Worm (Caenorhabditis elegans): ENCODE results near the gene T19D7.5.

- no peak for TF ChIP-seq pha-4 (tag; optimal IDR thresholded peaks at IDR 0.05)
- no peak for TF ChIP-seq sdc-2 (tag; optimal IDR thresholded peaks at IDR 0.05)
- no peak for TF ChIP-seq ceh-22 (tag; optimal IDR thresholded peaks at IDR 0.05)
- TF ChIP-seq pqm-1 (tag; optimal IDR thresholded peaks at IDR 0.05) = no peak
Observed at ce11 chrX:681413-681812, 15.4 kb upstream of the T19D7.5 start.

Data from whole organism, late embryonic.